Worm (Caenorhabditis elegans): Measurements from ENCODE around the gene C35A5.10.

The C35A5.10 gene

ce11 chrV:10540024-10540423, 36.0 kb downstream of the C35A5.10 start, which contains the start of gene degt-1:
Gene degt-1, plus strand, starts transcription at chrV:10540324.
- TF ChIP-seq drap-1 (GFP tag; optimal IDR thresholded peaks at IDR 0.05) (no peak), mep-1 (tag; optimal IDR thresholded peaks at IDR 0.05) (no peak), bed-3 (GFP tag; optimal IDR thresholded peaks at IDR 0.05) (no peak), ham-2 (GFP tag; optimal IDR thresholded peaks at IDR 0.05) (no peak), ztf-11 (tag; optimal IDR thresholded peaks at IDR 0.05) (no peak), snpc-4 (tag; optimal IDR thresholded peaks at IDR 0.05) (no peak)

- TF ChIP-seq nhr-12 (tag; optimal IDR thresholded peaks at IDR 0.05) = no peak
- no peak for TF ChIP-seq M03D4.4 (tag; optimal IDR thresholded peaks at IDR 0.05)
- TF ChIP-seq cnd-1 (tag; optimal IDR thresholded peaks at IDR 0.05) = no peak
- TF ChIP-seq lin-13 (tag; optimal IDR thresholded peaks at IDR 0.05) = no peak
- TF ChIP-seq mab-5 (tag; optimal IDR thresholded peaks at IDR 0.05) = no peak
- no peak for TF ChIP-seq unc-39 (tag; optimal IDR thresholded peaks at IDR 0.05)
- no peak for TF ChIP-seq nhr-2 (tag; optimal IDR thresholded peaks at IDR 0.05)
- TF ChIP-seq snpc-4 (tag; optimal IDR thresholded peaks at IDR 0.05) = no peak
- no peak for TF ChIP-seq unc-62 (GFP tag; optimal IDR thresholded peaks at IDR 0.05)
- TF ChIP-seq ceh-43 (GFP tag; optimal IDR thresholded peaks at IDR 0.05) = no peak
- TF ChIP-seq ceh-39 (tag; optimal IDR thresholded peaks at IDR 0.05) = no peak
- TF ChIP-seq nhr-28 (tag; optimal IDR thresholded peaks at IDR 0.05) = no peak
- no peak for TF ChIP-seq ztf-11 (tag; optimal IDR thresholded peaks at IDR 0.05)
- no peak for TF ChIP-seq sem-2 (GFP tag; optimal IDR thresholded peaks at IDR 0.05)
- TF ChIP-seq lsy-2 (tag; optimal IDR thresholded peaks at IDR 0.05) = no peak
- TF ChIP-seq elt-3 (tag; optimal IDR thresholded peaks at IDR 0.05) = no peak
- TF ChIP-seq unc-120 (tag; optimal IDR thresholded peaks at IDR 0.05; ENCODE audit: poor library complexity, severe bottlenecking) = no peak
Measured at ce11 chrV:10546749-10547148, 42.8 kb downstream of the C35A5.10 start, which contains the start of gene F25D1.5. Gene F25D1.5, minus strand, starts transcription at chrV:10546783.

- TF ChIP-seq sptf-1 (tag; optimal IDR thresholded peaks at IDR 0.05) (no peak), bed-3 (GFP tag; optimal IDR thresholded peaks at IDR 0.05) (no peak), ham-2 (GFP tag; optimal IDR thresholded peaks at IDR 0.05) (no peak), nhr-237 (tag; optimal IDR thresholded peaks at IDR 0.05) (no peak), M03D4.4 (tag; optimal IDR thresholded peaks at IDR 0.05) (no peak), cnd-1 (tag; optimal IDR thresholded peaks at IDR 0.05) (no peak), unc-120 (tag; optimal IDR thresholded peaks at IDR 0.05; ENCODE audit: poor library complexity, severe bottlenecking) (no peak), ceh-39 (tag; optimal IDR thresholded peaks at IDR 0.05) (no peak), mab-5 (tag; optimal IDR thresholded peaks at IDR 0.05) (no peak), lin-32 (GFP tag; optimal IDR thresholded peaks at IDR 0.05) (no peak), zip-8 (tag; optimal IDR thresholded peaks at IDR 0.05) (no peak), mls-2 (tag; optimal IDR thresholded peaks at IDR 0.05) (no peak), ceh-43 (GFP tag; optimal IDR thresholded peaks at IDR 0.05) (no peak), unc-39 (tag; optimal IDR thresholded peaks at IDR 0.05) (no peak), nhr-76 (tag; optimal IDR thresholded peaks at IDR 0.05) (no peak), tbx-8 (GFP tag; optimal IDR thresholded peaks at IDR 0.05) (no peak), ceh-83 (GFP tag; optimal IDR thresholded peaks at IDR 0.05) (no peak), flh-1 (GFP tag; optimal IDR thresholded peaks at IDR 0.05) (no peak)
Measured at ce11 chrV:10548981-10549380, 45.0 kb downstream of the C35A5.10 start, which contains the start of gene srd-34. Gene srd-34, minus strand, starts transcription at chrV:10549081.

ce11 chrV:10549717-10550116, 45.7 kb downstream of the C35A5.10 start, which contains the start of gene F32G8.2:
Gene F32G8.2, plus strand, starts transcription at chrV:10550017.
- no peak for TF ChIP-seq sptf-1 (tag; optimal IDR thresholded peaks at IDR 0.05)
- TF ChIP-seq unc-39 (tag; optimal IDR thresholded peaks at IDR 0.05) = no peak
- TF ChIP-seq tbx-8 (GFP tag; optimal IDR thresholded peaks at IDR 0.05) = no peak
- no peak for TF ChIP-seq snpc-4 (tag; optimal IDR thresholded peaks at IDR 0.05)
- no peak for TF ChIP-seq nhr-76 (tag; optimal IDR thresholded peaks at IDR 0.05)
- no peak for TF ChIP-seq drap-1 (GFP tag; optimal IDR thresholded peaks at IDR 0.05)
- TF ChIP-seq ces-1 (GFP tag; optimal IDR thresholded peaks at IDR 0.05) = no peak
- no peak for TF ChIP-seq blmp-1 (tag; optimal IDR thresholded peaks at IDR 0.05)
- TF ChIP-seq unc-62 (GFP tag; optimal IDR thresholded peaks at IDR 0.05) = no peak
- no peak for TF ChIP-seq ceh-83 (GFP tag; optimal IDR thresholded peaks at IDR 0.05)
- no peak for TF ChIP-seq elt-3 (tag; optimal IDR thresholded peaks at IDR 0.05)
- TF ChIP-seq lin-13 (tag; optimal IDR thresholded peaks at IDR 0.05) = no peak
- TF ChIP-seq mls-2 (tag; optimal IDR thresholded peaks at IDR 0.05) = no peak
- no peak for TF ChIP-seq elt-1 (tag; optimal IDR thresholded peaks at IDR 0.05; ENCODE audit: borderline replicate concordance, insufficient read depth)

Measured in whole organism, mixed stage, embryonic.